Worm (Caenorhabditis elegans) whole organism, L4 larva: ENCODE results near the gene C45B11.6.
A peak's percentile ranks its signal among the peaks of the same experiment; 100 is the strongest.

Experiments used
- F26F4.8 ChIP-seq: fragments of 200-800 bp; sonication (Bioruptor generic); conservative IDR thresholded peaks from 2 replicates; pipeline ENCODE4 v1.3.6; 2022; ENCODE audit warnings: missing genetic modification characterization, missing compliant biosample characterization
- F49E8.2 ChIP-seq: sonication (generic microtip); optimal IDR thresholded peaks from 2 replicates; lab custom pipeline; 2016; ENCODE audit warnings: missing compliant biosample characterization, mild to moderate bottlenecking, missing genetic modification characterization, borderline replicate concordance
- Y75B8A.6 ChIP-seq: fragments of 200-800 bp; sonication (Bioruptor generic); IDR thresholded peaks from 2 replicates; pipeline ENCODE4 v1.3.6; 2022; ENCODE audit warnings: missing genetic modification reagents, missing genetic modification characterization, missing compliant biosample characterization
- ZK337.2 ChIP-seq: fragments of 200-800 bp; sonication (Bioruptor generic); IDR thresholded peaks from 2 replicates; pipeline ENCODE4 v1.3.6; 2022; ENCODE audit warnings: missing genetic modification reagents, missing genetic modification characterization, missing compliant biosample characterization
- aha-1 ChIP-seq: fragments of 150-350 bp; peaks from one replicate; lab custom pipeline; 2014; ENCODE audit warnings: missing biosample characterization, missing genetic modification characterization
- attf-4 ChIP-seq: sonication (generic microtip); optimal IDR thresholded peaks from 3 replicates; lab custom pipeline; 2017; ENCODE audit warnings: missing biosample characterization, missing genetic modification characterization
- ceh-20 ChIP-seq: fragments of 200-800 bp; sonication (Bioruptor generic); IDR thresholded peaks from 2 replicates; pipeline ENCODE4 v1.3.6; 2022; ENCODE audit warnings: missing genetic modification reagents, missing genetic modification characterization, missing compliant biosample characterization
- daf-12 ChIP-seq: fragments of 150-350 bp; optimal IDR thresholded peaks from 2 replicates; lab custom pipeline; 2014; ENCODE audit warnings: missing biosample characterization, missing genetic modification reagents, missing genetic modification characterization
- daf-19 ChIP-seq: fragments of 200-800 bp; sonication (Bioruptor generic); conservative IDR thresholded peaks from 2 replicates; pipeline ENCODE4 v1.3.6; 2022; ENCODE audit warnings: missing genetic modification characterization, missing compliant biosample characterization
- dmd-9 ChIP-seq: fragments of 200-800 bp; sonication (Bioruptor generic); IDR thresholded peaks from 2 replicates; pipeline ENCODE4 v1.3.6; 2022; ENCODE audit warnings: missing genetic modification reagents, missing genetic modification characterization, missing compliant biosample characterization
- dpl-1 ChIP-seq: fragments of 150-350 bp; optimal IDR thresholded peaks from 2 replicates; lab custom pipeline; 2014; ENCODE audit warnings: missing biosample characterization, missing genetic modification reagents, missing genetic modification characterization
- egl-43 ChIP-seq: fragments of 200-800 bp; sonication (Bioruptor generic); IDR thresholded peaks from 2 replicates; pipeline ENCODE4 v1.3.6; 2022; ENCODE audit warnings: missing genetic modification reagents, missing genetic modification characterization, missing compliant biosample characterization
- hlh-11 ChIP-seq: fragments of 200-800 bp; sonication (Bioruptor generic); optimal IDR thresholded peaks from 2 replicates; lab custom pipeline; 2018; ENCODE audit warnings: mild to moderate bottlenecking, missing genetic modification characterization, missing compliant biosample characterization
- lin-1 ChIP-seq: fragments of 200-800 bp; sonication (Bioruptor generic); IDR thresholded peaks from 2 replicates; pipeline ENCODE4 v1.3.6; 2022; ENCODE audit warnings: missing genetic modification reagents, missing genetic modification characterization, missing compliant biosample characterization
- lin-39 ChIP-seq: fragments of 150-350 bp; optimal IDR thresholded peaks from 2 replicates; lab custom pipeline; 2014; ENCODE audit warnings: missing biosample characterization, missing genetic modification reagents, missing genetic modification characterization
- madf-9 ChIP-seq: fragments of 200-800 bp; sonication (Bioruptor generic); conservative IDR thresholded peaks from 2 replicates; pipeline ENCODE4 v1.3.6; 2022; ENCODE audit warnings: missing genetic modification reagents, missing genetic modification characterization, missing compliant biosample characterization
- mdl-1 ChIP-seq, 2 experiments: fragments of 150-350 bp in 1 of 2; sonication (generic microtip) in 1 of 2; optimal IDR thresholded peaks; 2 replicates each; lab custom pipeline; 2014 to 2017; ENCODE audit warnings: missing biosample characterization in 2 of 2, missing genetic modification characterization in 2 of 2
- nhr-10 ChIP-seq: fragments of 150-350 bp; optimal IDR thresholded peaks from 2 replicates; lab custom pipeline; 2014; ENCODE audit warnings: missing biosample characterization, missing genetic modification characterization
- nhr-102 ChIP-seq: sonication (generic microtip); optimal IDR thresholded peaks from 2 replicates; lab custom pipeline; 2016; ENCODE audit warnings: mild to moderate bottlenecking, missing genetic modification characterization, moderate library complexity, missing compliant biosample characterization
- snpc-1.2 ChIP-seq: fragments of 200-800 bp; sonication (Bioruptor generic); IDR thresholded peaks from 2 replicates; pipeline ENCODE4 v1.3.6; 2022; ENCODE audit warnings: missing genetic modification reagents, missing genetic modification characterization, missing compliant biosample characterization
- spr-1 ChIP-seq: sonication (generic microtip); optimal IDR thresholded peaks from 2 replicates; lab custom pipeline; 2016; ENCODE audit warnings: mild to moderate bottlenecking, missing genetic modification characterization, missing compliant biosample characterization
- tra-1 ChIP-seq: fragments of 200-800 bp; sonication (Bioruptor generic); IDR thresholded peaks from 2 replicates; pipeline ENCODE4 v1.3.6; 2022; ENCODE audit warnings: missing genetic modification reagents, missing genetic modification characterization, missing compliant biosample characterization
- vab-7 ChIP-seq: fragments of 200-800 bp; sonication (Bioruptor generic); IDR thresholded peaks from 2 replicates; pipeline ENCODE4 v1.3.6; 2022; ENCODE audit warnings: missing genetic modification reagents, missing genetic modification characterization, missing compliant biosample characterization
- ztf-7 ChIP-seq: fragments of 150-350 bp; optimal IDR thresholded peaks from 2 replicates; lab custom pipeline; 2014; ENCODE audit warnings: missing biosample characterization, missing genetic modification characterization

C45B11.6 gene

ce11 chrV:11094698-11095097 lies 50.8 kb downstream of the C45B11.6 start (continued):
- no peak for TF ChIP-seq ZK337.2 (GFP tag; lab: Robert Waterston, UW)
- no peak for TF ChIP-seq daf-12 (tag; lab: Kevin White, UChicago)
- TF ChIP-seq attf-4 (tag; lab: Kevin White, UChicago): no peak
- TF ChIP-seq ceh-20 (GFP tag; lab: Robert Waterston, UW): peak; percentile 32; the same call in 1 of the 2 replicates
- TF ChIP-seq dpl-1 (GFP tag; lab: Kevin White, UChicago): no peak
- TF ChIP-seq vab-7 (GFP tag; lab: Robert Waterston, UW): no peak
- no peak for TF ChIP-seq tra-1 (GFP tag; lab: Robert Waterston, UW)
- TF ChIP-seq F49E8.2 (tag; lab: Kevin White, UChicago): no peak
- TF ChIP-seq madf-9: no peak
- TF ChIP-seq ztf-7 (tag; lab: Kevin White, UChicago): no peak
- no peak for TF ChIP-seq lin-1 (GFP tag; lab: Robert Waterston, UW)
- no peak for TF ChIP-seq F26F4.8 (GFP tag; lab: Robert Waterston, UW)
- TF ChIP-seq hlh-11 (tag; lab: Kevin White, UChicago): peak; percentile 34
- no peak for TF ChIP-seq aha-1
- no peak for TF ChIP-seq nhr-10
- TF ChIP-seq daf-19 (GFP tag; lab: Robert Waterston, UW): no peak
- no peak for TF ChIP-seq snpc-1.2
- TF ChIP-seq egl-43 (GFP tag; lab: Robert Waterston, UW): no peak
- TF ChIP-seq nhr-102 (tag; lab: Kevin White, UChicago): no peak
- no peak for TF ChIP-seq dmd-9 (GFP tag; lab: Robert Waterston, UW)
- no peak for TF ChIP-seq lin-39
- TF ChIP-seq Y75B8A.6 (GFP tag; lab: Robert Waterston, UW): no peak
- no peak for TF ChIP-seq spr-1
- peak in 1 of 2 experiments; percentile 26 for TF ChIP-seq mdl-1 (tag; optimal IDR thresholded peaks at IDR 0.05; lab: Kevin White, UChicago)
